Worm (Caenorhabditis elegans): Measurements from ENCODE around the gene srd-68.

ce11 chrV:16899355-16899754 is 3.3 kb downstream of the srd-68 start, which contains the start of gene fbxa-45:
- TF ChIP-seq fkh-10 (GFP tag; optimal IDR thresholded peaks at IDR 0.05) (no peak), nhr-23 (tag; optimal IDR thresholded peaks at IDR 0.05) (no peak), ZK546.5 (tag; optimal IDR thresholded peaks at IDR 0.05) (no peak), nhr-25 (tag; optimal IDR thresholded peaks at IDR 0.05) (no peak), ztf-4 (tag; optimal IDR thresholded peaks at IDR 0.05) (no peak), ceh-82 (tag; optimal IDR thresholded peaks at IDR 0.05) (no peak)

Measured in whole organism, L3 larva.